Worm (Caenorhabditis elegans) whole organism, L4 larva: Measurements from ENCODE around the gene gasr-8.

Source experiments
- F10B5.3 ChIP-seq: sonication (generic microtip); optimal IDR thresholded peaks from 2 replicates; lab custom pipeline; 2016; ENCODE audit warnings: mild to moderate bottlenecking, missing genetic modification characterization, missing compliant biosample characterization
- T26A8.4 ChIP-seq: fragments of 200-800 bp; sonication (Bioruptor generic); IDR thresholded peaks from 2 replicates; pipeline ENCODE4 v1.3.6; 2022; ENCODE audit warnings: missing genetic modification characterization, missing compliant biosample characterization
- Y105C5A.15 ChIP-seq: fragments of 200-800 bp; sonication (Bioruptor generic); IDR thresholded peaks from 2 replicates; pipeline ENCODE4 v1.3.6; 2022; ENCODE audit warnings: missing genetic modification characterization, missing compliant biosample characterization
- aha-1 ChIP-seq: fragments of 150-350 bp; peaks from one replicate; lab custom pipeline; 2014; ENCODE audit warnings: missing biosample characterization, missing genetic modification characterization
- arid-1 ChIP-seq: fragments of 200-800 bp; sonication (Bioruptor generic); conservative IDR thresholded peaks from 2 replicates; pipeline ENCODE4 v1.3.6; 2022; ENCODE audit warnings: missing genetic modification reagents, missing genetic modification characterization, missing compliant biosample characterization
- ces-1 ChIP-seq: fragments of 150-350 bp; sonication (generic microtip); optimal IDR thresholded peaks from 4 replicates; lab custom pipeline; 2014; ENCODE audit warnings: missing biosample characterization, missing genetic modification reagents, missing genetic modification characterization
- cey-2 ChIP-seq: sonication (generic microtip); optimal IDR thresholded peaks from 3 replicates; lab custom pipeline; 2017; ENCODE audit warnings: missing genetic modification characterization, mild to moderate bottlenecking, missing compliant biosample characterization, antibody characterized with exemption, borderline replicate concordance; ENCODE audit not compliant: insufficient read depth
- ctbp-1 ChIP-seq: fragments of 200-800 bp; sonication (Bioruptor generic); IDR thresholded peaks from 2 replicates; pipeline ENCODE4 v1.3.6; 2022; ENCODE audit warnings: missing genetic modification reagents, missing genetic modification characterization, missing compliant biosample characterization
- daf-16 ChIP-seq, 3 experiments: sonication (generic microtip); optimal IDR thresholded peaks; 2 replicates each; lab custom pipeline; 2016 to 2017; ENCODE audit warnings: missing genetic modification characterization in 3 of 3, missing genetic modification reagents in 3 of 3, mild to moderate bottlenecking in 2 of 3, missing compliant biosample characterization in 2 of 3, missing biosample characterization in 1 of 3, moderate library complexity in 1 of 3
- dpl-1 ChIP-seq: fragments of 150-350 bp; optimal IDR thresholded peaks from 2 replicates; lab custom pipeline; 2014; ENCODE audit warnings: missing biosample characterization, missing genetic modification reagents, missing genetic modification characterization
- duxl-1 ChIP-seq: sonication (generic microtip); optimal IDR thresholded peaks from 2 replicates; lab custom pipeline; 2016; ENCODE audit warnings: mild to moderate bottlenecking, missing genetic modification characterization, moderate library complexity, missing compliant biosample characterization; ENCODE audit not compliant: poor library complexity
- dve-1 ChIP-seq: sonication (generic microtip); optimal IDR thresholded peaks from 2 replicates; lab custom pipeline; 2017; ENCODE audit warnings: antibody characterized with exemption, mild to moderate bottlenecking, missing genetic modification characterization, missing compliant biosample characterization; ENCODE audit not compliant: insufficient read depth
- egl-43 ChIP-seq: fragments of 200-800 bp; sonication (Bioruptor generic); IDR thresholded peaks from 2 replicates; pipeline ENCODE4 v1.3.6; 2022; ENCODE audit warnings: missing genetic modification reagents, missing genetic modification characterization, missing compliant biosample characterization
- gei-8 ChIP-seq: fragments of 200-800 bp; sonication (Bioruptor generic); optimal IDR thresholded peaks from 2 replicates; lab custom pipeline; 2018; ENCODE audit warnings: mild to moderate bottlenecking, missing genetic modification characterization, missing compliant biosample characterization
- hif-1 ChIP-seq, 2 experiments: sonication (generic microtip); optimal IDR thresholded peaks; 2 replicates each; lab custom pipeline; 2016 to 2017; ENCODE audit warnings: missing compliant biosample characterization in 2 of 2, missing genetic modification characterization in 2 of 2, missing genetic modification reagents in 2 of 2, missing genotype in 2 of 2, mild to moderate bottlenecking in 1 of 2
- hlh-11 ChIP-seq: fragments of 200-800 bp; sonication (Bioruptor generic); optimal IDR thresholded peaks from 2 replicates; lab custom pipeline; 2018; ENCODE audit warnings: mild to moderate bottlenecking, missing genetic modification characterization, missing compliant biosample characterization
- hlh-30 ChIP-seq: sonication (generic microtip); optimal IDR thresholded peaks from 2 replicates; lab custom pipeline; 2017; ENCODE audit warnings: antibody characterized with exemption, mild to moderate bottlenecking, missing genetic modification characterization, missing compliant biosample characterization; ENCODE audit not compliant: insufficient read depth
- hmg-1.1 ChIP-seq: fragments of 200-800 bp; sonication (Bioruptor generic); IDR thresholded peaks from 2 replicates; pipeline ENCODE4 v1.3.6; 2022; ENCODE audit warnings: missing genetic modification reagents, missing genetic modification characterization, missing compliant biosample characterization
- jun-1 ChIP-seq: fragments of 150-350 bp; optimal IDR thresholded peaks from 2 replicates; lab custom pipeline; 2014; ENCODE audit warnings: missing biosample characterization, missing genetic modification reagents, missing genetic modification characterization
- lin-1 ChIP-seq: fragments of 200-800 bp; sonication (Bioruptor generic); IDR thresholded peaks from 2 replicates; pipeline ENCODE4 v1.3.6; 2022; ENCODE audit warnings: missing genetic modification reagents, missing genetic modification characterization, missing compliant biosample characterization
- lin-13 ChIP-seq: fragments of 150-350 bp; optimal IDR thresholded peaks from 2 replicates; lab custom pipeline; 2014; ENCODE audit warnings: missing biosample characterization, missing genetic modification reagents, missing genetic modification characterization
- lin-38 ChIP-seq: fragments of 200-800 bp; sonication (Bioruptor generic); IDR thresholded peaks from 2 replicates; pipeline ENCODE4 v1.3.6; 2022; ENCODE audit warnings: missing genetic modification reagents, missing genetic modification characterization, missing compliant biosample characterization
- lir-3 ChIP-seq: sonication (generic microtip); optimal IDR thresholded peaks from 2 replicates; lab custom pipeline; 2016; ENCODE audit warnings: mild to moderate bottlenecking, missing genetic modification characterization, missing compliant biosample characterization
- lsy-2 ChIP-seq, 2 experiments: fragments of 150-350 bp in 1 of 2; sonication (generic microtip) in 1 of 2; optimal IDR thresholded peaks; 2 replicates each; lab custom pipeline; 2014 to 2017; ENCODE audit warnings: missing biosample characterization in 2 of 2, missing genetic modification characterization in 2 of 2
- madf-5 ChIP-seq, 2 experiments: fragments of 200-800 bp; sonication (Bioruptor generic); IDR thresholded peaks; 2 replicates each; pipeline ENCODE4 v1.3.6; 2022; ENCODE audit warnings: missing compliant biosample characterization in 2 of 2, missing genetic modification characterization in 2 of 2
- mdl-1 ChIP-seq, 2 experiments: fragments of 150-350 bp in 1 of 2; sonication (generic microtip) in 1 of 2; optimal IDR thresholded peaks; 2 replicates each; lab custom pipeline; 2014 to 2017; ENCODE audit warnings: missing biosample characterization in 2 of 2, missing genetic modification characterization in 2 of 2
- mdt-29 ChIP-seq: fragments of 200-800 bp; sonication (Bioruptor generic); IDR thresholded peaks from 2 replicates; pipeline ENCODE4 v1.3.6; 2022; ENCODE audit warnings: missing genetic modification reagents, missing genetic modification characterization, missing compliant biosample characterization
- mep-1 ChIP-seq: fragments of 150-350 bp; sonication (generic microtip); optimal IDR thresholded peaks from 3 replicates; lab custom pipeline; 2014; ENCODE audit warnings: missing biosample characterization, missing genetic modification characterization
- mes-2 ChIP-seq: sonication (generic microtip); optimal IDR thresholded peaks from 2 replicates; lab custom pipeline; 2016; ENCODE audit warnings: missing genotype, mild to moderate bottlenecking, missing genetic modification characterization, missing compliant biosample characterization; ENCODE audit not compliant: poor library complexity, severe bottlenecking
- mxl-3 ChIP-seq: fragments of 200-800 bp; sonication (Bioruptor generic); optimal IDR thresholded peaks from 2 replicates; lab custom pipeline; 2018; ENCODE audit warnings: mild to moderate bottlenecking, missing genetic modification characterization, missing compliant biosample characterization
- nhr-102 ChIP-seq: sonication (generic microtip); optimal IDR thresholded peaks from 2 replicates; lab custom pipeline; 2016; ENCODE audit warnings: mild to moderate bottlenecking, missing genetic modification characterization, moderate library complexity, missing compliant biosample characterization
- nhr-11 ChIP-seq: fragments of 150-350 bp; optimal IDR thresholded peaks from 2 replicates; lab custom pipeline; 2014; ENCODE audit warnings: missing biosample characterization, missing genetic modification characterization
- nhr-28 ChIP-seq: fragments of 150-350 bp; optimal IDR thresholded peaks from 2 replicates; lab custom pipeline; 2014; ENCODE audit warnings: missing biosample characterization, missing genetic modification characterization
- nhr-41 ChIP-seq: fragments of 200-800 bp; sonication (Bioruptor generic); IDR thresholded peaks from 2 replicates; pipeline ENCODE4 v1.3.6; 2022; ENCODE audit warnings: missing genetic modification reagents, missing genetic modification characterization, missing compliant biosample characterization
- nhr-48 ChIP-seq: sonication (generic microtip); optimal IDR thresholded peaks from 2 replicates; lab custom pipeline; 2016; ENCODE audit warnings: mild to moderate bottlenecking, missing genetic modification characterization, missing compliant biosample characterization
- nhr-6 ChIP-seq: fragments of 150-350 bp; optimal IDR thresholded peaks from 2 replicates; lab custom pipeline; 2014; ENCODE audit warnings: missing biosample characterization, missing genetic modification characterization
- nhr-77 ChIP-seq: fragments of 150-350 bp; optimal IDR thresholded peaks from 2 replicates; lab custom pipeline; 2014; ENCODE audit warnings: missing biosample characterization, missing genetic modification characterization
- pqm-1 ChIP-seq: sonication (generic microtip); optimal IDR thresholded peaks from 2 replicates; lab custom pipeline; 2017; ENCODE audit warnings: missing biosample characterization, missing genetic modification characterization
- rbr-2 ChIP-seq: sonication (generic microtip); optimal IDR thresholded peaks from 2 replicates; lab custom pipeline; 2016; ENCODE audit warnings: missing genotype, missing genetic modification characterization, missing compliant biosample characterization
- saeg-2 ChIP-seq: fragments of 200-800 bp; sonication (Bioruptor generic); IDR thresholded peaks from 2 replicates; pipeline ENCODE4 v1.3.6; 2022; ENCODE audit warnings: missing genetic modification reagents, missing genetic modification characterization, missing compliant biosample characterization
- set-16 ChIP-seq: fragments of 200-800 bp; sonication (Bioruptor generic); IDR thresholded peaks from 2 replicates; pipeline ENCODE4 v1.3.6; 2022; ENCODE audit warnings: missing genetic modification reagents, missing genetic modification characterization, missing compliant biosample characterization
- spr-1 ChIP-seq: sonication (generic microtip); optimal IDR thresholded peaks from 2 replicates; lab custom pipeline; 2016; ENCODE audit warnings: mild to moderate bottlenecking, missing genetic modification characterization, missing compliant biosample characterization
- tag-97 ChIP-seq: fragments of 200-800 bp; sonication (Bioruptor generic); IDR thresholded peaks from 2 replicates; pipeline ENCODE4 v1.3.6; 2022; ENCODE audit warnings: missing genetic modification characterization, missing compliant biosample characterization
- tra-1 ChIP-seq: fragments of 200-800 bp; sonication (Bioruptor generic); IDR thresholded peaks from 2 replicates; pipeline ENCODE4 v1.3.6; 2022; ENCODE audit warnings: missing genetic modification reagents, missing genetic modification characterization, missing compliant biosample characterization
- unc-130 ChIP-seq: sonication (generic microtip); optimal IDR thresholded peaks from 2 replicates; lab custom pipeline; 2016; ENCODE audit warnings: missing genetic modification reagents, missing genetic modification characterization, missing compliant biosample characterization

The gasr-8 gene

ce11 chrV:14696604-14697307 is 7.8 kb downstream of the gasr-8 start, which contains the start of gene unc-112:
TSS of gene unc-112 (minus strand) at chrV:14696654.
- TF ChIP-seq mes-2 (tag; lab: Kevin White, UChicago) (peak; percentile 61), duxl-1 (tag; lab: Kevin White, UChicago) (peak; percentile 43), hlh-11 (tag; lab: Kevin White, UChicago) (peak; percentile 94), saeg-2 (GFP tag; lab: Robert Waterston, UW) (no peak), lsy-2 (tag; optimal IDR thresholded peaks at IDR 0.05; lab: Kevin White, UChicago) (peak; percentile 44 to 82), mep-1 (tag; lab: Kevin White, UChicago) (peak; percentile 94), dve-1 (tag; lab: Kevin White, UChicago) (peak; percentile 84), pqm-1 (tag; lab: Kevin White, UChicago) (peak; percentile 84), ctbp-1 (GFP tag; lab: Robert Waterston, UW) (peak; percentile 60), nhr-41 (GFP tag; lab: Robert Waterston, UW) (no peak), nhr-77 (tag; lab: Kevin White, UChicago) (peak; percentile 54), hlh-30 (tag; lab: Kevin White, UChicago) (peak; percentile 67), tag-97 (no peak), mdt-29 (GFP tag; lab: Robert Waterston, UW) (no peak), hmg-1.1 (GFP tag; lab: Robert Waterston, UW) (peak; percentile 83), mxl-3 (GFP tag; lab: Kevin White, UChicago) (peak; percentile 85), nhr-28 (tag; lab: Kevin White, UChicago) (peak; percentile 90), Y105C5A.15 (GFP tag; lab: Robert Waterston, UW) (no peak), lir-3 (tag; lab: Kevin White, UChicago) (no peak), rbr-2 (tag; lab: Kevin White, UChicago) (peak; percentile 69), aha-1 (peak; percentile 98), unc-130 (no peak), egl-43 (peak; percentile 70; the same call in 1 of the 2 replicates), tra-1 (GFP tag; lab: Robert Waterston, UW) (no peak), madf-5 (GFP tag; IDR thresholded peaks at IDR 0.05; lab: Robert Waterston, UW) (0 out of 4 replicates have a peak, but pooled peaks of 1 of the 2 experiments have one; percentile 9), mdl-1 (tag; optimal IDR thresholded peaks at IDR 0.05; lab: Kevin White, UChicago) (peak in 1 of 2 experiments; percentile 77), F10B5.3 (peak; percentile 50), ces-1 (GFP tag; lab: Kevin White, UChicago) (no peak), spr-1 (tag; lab: Kevin White, UChicago) (peak; percentile 53), nhr-6 (tag; lab: Kevin White, UChicago) (peak; percentile 98), set-16 (GFP tag; lab: Robert Waterston, UW) (peak; percentile 45), nhr-48 (tag; lab: Kevin White, UChicago) (peak; percentile 25), jun-1 (tag; lab: Kevin White, UChicago) (peak; percentile 45), lin-1 (GFP tag; lab: Robert Waterston, UW) (peak; percentile 54; the same call in 1 of the 2 replicates), nhr-102 (tag; lab: Kevin White, UChicago) (no peak), daf-16 (GFP tag; optimal IDR thresholded peaks at IDR 0.05; lab: Kevin White, UChicago) (peak in 1 of 2 experiments; percentile 71), daf-16 (tag; optimal IDR thresholded peaks at IDR 0.05; lab: Kevin White, UChicago) (no peak), cey-2 (tag; lab: Kevin White, UChicago) (peak; percentile 24), nhr-11 (tag; lab: Kevin White, UChicago) (peak; percentile 83), lin-13 (GFP tag; lab: Kevin White, UChicago) (peak; percentile 58), dpl-1 (peak; percentile 51), T26A8.4 (GFP tag; lab: Robert Waterston, UW) (peak; percentile 24; the same call in 1 of the 2 replicates), arid-1 (GFP tag; lab: Robert Waterston, UW) (0 out of 2 replicates have a peak, but pooled peaks have one; percentile 19), lin-38 (GFP tag; lab: Robert Waterston, UW) (peak; percentile 64), gei-8 (GFP tag; lab: Kevin White, UChicago) (peak; percentile 14), hif-1 (tag; optimal IDR thresholded peaks at IDR 0.05; lab: Kevin White, UChicago) (peak in 1 of 2 experiments; percentile 68)
